Worm (Caenorhabditis elegans): ENCODE results near the gene csq-1.

csq-1 gene

DNA sequence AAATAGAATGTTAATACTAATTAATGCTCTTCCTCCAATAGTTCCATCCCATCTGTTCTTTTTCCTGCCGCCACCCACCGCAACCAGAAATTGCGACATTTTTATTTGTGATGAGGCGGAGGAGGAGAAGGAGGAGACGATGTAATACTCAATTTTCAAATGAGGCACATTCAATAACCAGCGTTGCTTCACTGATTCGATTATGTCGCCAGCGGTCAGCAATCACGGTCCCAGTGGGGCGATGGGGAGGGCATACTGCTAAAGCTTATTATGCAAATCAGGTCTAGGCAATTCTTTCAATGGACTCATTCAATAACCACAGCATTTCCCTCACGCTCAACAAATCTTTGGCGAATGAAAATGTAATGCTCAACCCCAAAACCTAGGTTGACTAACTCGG, 35.5 kb upstream of the csq-1 start:
- TF ChIP-seq zag-1 (tag; optimal IDR thresholded peaks at IDR 0.05), result no peak
- TF ChIP-seq R02D3.7 (tag; optimal IDR thresholded peaks at IDR 0.05), result no peak
- TF ChIP-seq nhr-76 (tag; optimal IDR thresholded peaks at IDR 0.05), result no peak

DNA sequence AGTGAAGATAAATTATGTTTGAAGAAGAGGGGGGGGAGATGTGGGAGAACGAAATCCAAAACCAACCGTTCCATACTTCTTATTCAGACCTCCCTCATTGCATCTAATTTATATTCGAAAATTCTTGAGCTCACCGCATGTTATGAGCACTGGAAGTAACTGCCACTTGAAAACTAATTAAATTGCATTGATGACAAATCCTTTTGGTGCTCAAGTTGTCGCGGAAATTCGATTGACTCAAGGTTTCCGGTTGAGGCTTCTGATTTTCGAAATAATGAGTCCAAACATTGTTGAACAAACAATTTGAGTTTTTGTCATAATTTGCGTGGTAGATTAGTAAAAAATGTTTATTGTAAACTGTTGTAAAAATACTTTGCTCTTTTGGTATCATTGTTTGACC, 32.6 kb upstream of the csq-1 start:
- TF ChIP-seq R02D3.7 (tag; optimal IDR thresholded peaks at IDR 0.05), result no peak
- TF ChIP-seq fkh-10 (GFP tag; optimal IDR thresholded peaks at IDR 0.05), result no peak
- no peak for TF ChIP-seq unc-39 (tag; optimal IDR thresholded peaks at IDR 0.05)
- TF ChIP-seq lin-39 (tag; optimal IDR thresholded peaks at IDR 0.05), result no peak
- no peak for TF ChIP-seq ceh-82 (tag; optimal IDR thresholded peaks at IDR 0.05)
- TF ChIP-seq lsy-12 (tag; optimal IDR thresholded peaks at IDR 0.05), result no peak
- no peak for TF ChIP-seq aly-2 (tag; optimal IDR thresholded peaks at IDR 0.05)
- TF ChIP-seq fos-1 (tag; optimal IDR thresholded peaks at IDR 0.05), result no peak
- no peak for TF ChIP-seq elt-2 (tag; optimal IDR thresholded peaks at IDR 0.05)
- no peak for TF ChIP-seq hmg-11 (tag; optimal IDR thresholded peaks at IDR 0.05)
- no peak for TF ChIP-seq nhr-67 (tag; optimal IDR thresholded peaks at IDR 0.05)
- TF ChIP-seq nhr-237 (tag; optimal IDR thresholded peaks at IDR 0.05), result no peak
- TF ChIP-seq nhr-28 (tag; optimal IDR thresholded peaks at IDR 0.05), result no peak

DNA sequence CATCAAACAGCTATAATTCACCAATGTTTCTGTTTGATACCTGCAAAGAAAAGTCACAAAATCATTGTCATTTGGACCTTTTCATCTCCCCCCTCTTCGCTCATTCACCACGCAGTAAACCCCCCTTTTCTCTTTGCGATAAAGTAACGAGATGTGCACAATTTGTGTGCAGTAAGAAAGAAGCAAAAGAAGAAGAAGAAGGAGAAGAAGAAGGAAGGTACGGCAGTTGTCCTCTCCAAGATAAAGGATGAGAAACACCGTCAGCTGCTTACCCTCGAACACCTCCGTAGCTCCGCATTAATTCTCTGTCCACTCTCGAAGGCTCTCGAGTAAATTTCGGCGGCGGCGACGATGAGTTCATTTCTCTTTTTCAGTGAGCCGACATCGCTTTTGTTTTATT, 31.2 kb upstream of the csq-1 start:
- TF ChIP-seq lin-39 (tag; optimal IDR thresholded peaks at IDR 0.05), result peak; percentile 22
- TF ChIP-seq nhr-11 (tag; optimal IDR thresholded peaks at IDR 0.05), result peak; percentile 0
- no peak for TF ChIP-seq ceh-9 (tag; optimal IDR thresholded peaks at IDR 0.05)

DNA sequence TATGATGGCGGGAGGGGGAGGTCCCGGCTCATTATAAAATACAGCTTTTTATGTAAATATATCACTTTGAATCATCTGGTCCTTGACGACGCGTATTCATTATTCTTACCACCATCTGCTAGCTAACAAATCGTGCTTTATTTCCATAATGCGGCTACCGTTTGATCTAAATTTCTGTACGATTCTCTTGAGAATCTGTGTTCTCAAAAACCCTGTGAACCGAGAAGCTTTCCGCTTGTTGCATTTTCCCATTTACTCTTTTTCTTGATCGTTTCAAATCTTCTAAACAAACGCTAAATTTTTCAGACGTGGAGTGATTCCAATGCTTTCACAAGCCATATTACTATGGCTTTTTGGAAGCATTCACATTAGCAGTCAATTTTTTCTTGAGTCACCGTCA, 30.0 kb upstream of the csq-1 start, which contains the start of gene syg-2:
Gene syg-2 (plus strand): TSS at position 301 of the 400 bp plus-strand sequence.
- TF ChIP-seq lsy-12 (tag; optimal IDR thresholded peaks at IDR 0.05), result no peak
- no peak for TF ChIP-seq elt-2 (tag; optimal IDR thresholded peaks at IDR 0.05)
- no peak for TF ChIP-seq sea-2 (GFP tag; optimal IDR thresholded peaks at IDR 0.05)
- TF ChIP-seq lin-15B (tag; optimal IDR thresholded peaks at IDR 0.05), result no peak
- no peak for TF ChIP-seq nhr-77 (tag; optimal IDR thresholded peaks at IDR 0.05)
- TF ChIP-seq ceh-9 (tag; optimal IDR thresholded peaks at IDR 0.05), result no peak
- TF ChIP-seq elt-1 (tag; optimal IDR thresholded peaks at IDR 0.05), result no peak
- TF ChIP-seq egl-5 (tag; optimal IDR thresholded peaks at IDR 0.05), result no peak

DNA sequence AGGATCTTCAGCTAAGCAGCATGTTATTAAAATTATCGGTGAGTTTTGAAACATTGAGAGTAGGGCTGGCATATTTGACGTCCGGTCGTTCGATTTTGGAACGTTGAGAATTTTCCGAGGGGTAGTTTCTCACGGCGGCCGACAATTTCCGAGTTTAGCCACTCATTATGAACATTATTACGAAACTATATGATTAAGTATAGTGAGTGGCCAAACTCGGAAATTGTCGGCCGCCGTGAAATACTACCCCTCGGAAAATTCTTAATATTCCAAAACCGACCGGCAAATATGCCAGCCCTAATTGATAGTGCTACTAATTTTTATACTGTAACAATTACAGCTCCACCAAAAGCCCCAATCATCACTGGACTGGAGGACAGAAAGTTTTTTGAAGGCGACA, 27.2 kb upstream of the csq-1 start:
- no peak for TF ChIP-seq fos-1 (tag; optimal IDR thresholded peaks at IDR 0.05)
- no peak for TF ChIP-seq eor-1 (tag; optimal IDR thresholded peaks at IDR 0.05)
- TF ChIP-seq nhr-67 (tag; optimal IDR thresholded peaks at IDR 0.05), result no peak
- TF ChIP-seq tbx-2 (tag; optimal IDR thresholded peaks at IDR 0.05), result no peak
- TF ChIP-seq lin-15B (tag; optimal IDR thresholded peaks at IDR 0.05), result no peak
- no peak for TF ChIP-seq nhr-28 (tag; optimal IDR thresholded peaks at IDR 0.05)
- TF ChIP-seq skn-1 (tag; optimal IDR thresholded peaks at IDR 0.05), result no peak
- TF ChIP-seq nfya-1 (tag; optimal IDR thresholded peaks at IDR 0.05; ENCODE audit: insufficient read depth), result no peak
- no peak for TF ChIP-seq mml-1 (tag; optimal IDR thresholded peaks at IDR 0.05)
- TF ChIP-seq sea-2 (GFP tag; optimal IDR thresholded peaks at IDR 0.05), result no peak
- no peak for TF ChIP-seq daf-12 (tag; optimal IDR thresholded peaks at IDR 0.05)
- no peak for TF ChIP-seq ceh-28 (tag; optimal IDR thresholded peaks at IDR 0.05)
- no peak for TF ChIP-seq ama-1 (optimal IDR thresholded peaks at IDR 0.05)
- no peak for TF ChIP-seq nhr-77 (tag; optimal IDR thresholded peaks at IDR 0.05)
- TF ChIP-seq ztf-4 (tag; optimal IDR thresholded peaks at IDR 0.05), result no peak
- no peak for TF ChIP-seq lin-39 (tag; optimal IDR thresholded peaks at IDR 0.05)
- TF ChIP-seq ceh-16 (tag; optimal IDR thresholded peaks at IDR 0.05), result no peak
- TF ChIP-seq mdl-1 (tag; optimal IDR thresholded peaks at IDR 0.05), result no peak
- no peak for TF ChIP-seq nhr-43 (tag; optimal IDR thresholded peaks at IDR 0.05; ENCODE audit: poor library complexity, severe bottlenecking)

DNA sequence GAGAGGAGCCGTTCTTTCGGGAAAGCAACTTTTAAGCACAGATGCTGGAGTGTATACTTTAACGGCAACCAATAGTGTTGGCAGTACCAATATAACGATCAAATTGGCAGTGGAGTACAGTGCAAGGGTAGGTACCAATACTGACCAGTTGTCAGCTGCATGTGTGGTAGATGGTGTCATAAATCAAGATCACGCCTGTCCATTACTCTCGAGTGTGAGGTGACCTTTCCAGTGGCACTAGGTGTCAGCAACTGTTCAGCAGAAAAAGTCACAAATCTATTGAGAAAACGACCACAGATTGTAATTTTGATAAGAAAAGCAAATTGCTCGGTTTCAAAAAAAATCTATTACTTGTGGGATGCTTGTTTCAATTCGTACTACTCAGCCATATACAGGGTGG, 25.2 kb upstream of the csq-1 start:
- TF ChIP-seq nhr-67 (tag; optimal IDR thresholded peaks at IDR 0.05) (no peak), skn-1 (tag; optimal IDR thresholded peaks at IDR 0.05) (no peak), elt-2 (tag; optimal IDR thresholded peaks at IDR 0.05) (no peak), fkh-2 (tag; optimal IDR thresholded peaks at IDR 0.05) (no peak), tbx-2 (tag; optimal IDR thresholded peaks at IDR 0.05) (no peak), lin-15B (tag; optimal IDR thresholded peaks at IDR 0.05) (no peak), egl-27 (tag; optimal IDR thresholded peaks at IDR 0.05) (no peak), ama-1 (optimal IDR thresholded peaks at IDR 0.05) (no peak), fos-1 (tag; optimal IDR thresholded peaks at IDR 0.05) (no peak), ceh-16 (tag; optimal IDR thresholded peaks at IDR 0.05) (no peak), eor-1 (tag; optimal IDR thresholded peaks at IDR 0.05) (no peak), lin-39 (tag; optimal IDR thresholded peaks at IDR 0.05) (no peak), nhr-28 (tag; optimal IDR thresholded peaks at IDR 0.05) (no peak)
